Fruit fly (Drosophila melanogaster) whole organism, embryonic: ENCODE results near the gene CG43064.

Source experiments
- B-H1 ChIP-seq: fragments of 200-800 bp; sonication (Bioruptor generic); IDR thresholded peaks from 3 replicates; pipeline ENCODE4 v1.3.6; 2022; ENCODE audit warnings: missing biosample characterization, missing genetic modification characterization
- C15 ChIP-seq: fragments of 200-800 bp; sonication (Bioruptor generic); IDR thresholded peaks from 3 replicates; pipeline ENCODE4 v1.3.6; 2022; ENCODE audit warnings: missing biosample characterization, missing genetic modification characterization
- CG10321 ChIP-seq: fragments of 200-800 bp; sonication (Bioruptor generic); IDR thresholded peaks from 2 replicates; pipeline ENCODE4 v1.3.6; 2022; ENCODE audit warnings: missing biosample characterization, missing genetic modification characterization
- CG11696 ChIP-seq: fragments of 200-800 bp; sonication (Bioruptor generic); IDR thresholded peaks from 2 replicates; pipeline ENCODE4 v1.3.6; 2022; ENCODE audit warnings: missing biosample characterization, missing genetic modification characterization
- CG12299 ChIP-seq: fragments of 200-800 bp; sonication (Bioruptor generic); optimal IDR thresholded peaks from 2 replicates; lab custom pipeline; 2018; ENCODE audit warnings: missing biosample characterization, mild to moderate bottlenecking, missing genetic modification characterization
- CG14667 ChIP-seq: fragments of 200-800 bp; sonication (Bioruptor generic); IDR thresholded peaks from 2 replicates; pipeline ENCODE4 v1.3.6; 2022; ENCODE audit warnings: missing biosample characterization, missing genetic modification characterization
- CG17829 ChIP-seq: fragments of 200-800 bp; optimal IDR thresholded peaks from 2 replicates; lab custom pipeline; 2019; ENCODE audit warnings: missing biosample characterization, mild to moderate bottlenecking, missing genetic modification characterization, moderate library complexity
- CG2116 ChIP-seq: fragments of 200-800 bp; sonication (Bioruptor generic); optimal IDR thresholded peaks from 3 replicates; lab custom pipeline; 2018; ENCODE audit warnings: missing biosample characterization, mild to moderate bottlenecking, missing genetic modification characterization
- CG33213 ChIP-seq: fragments of 200-800 bp; sonication (Bioruptor generic); optimal IDR thresholded peaks from 3 replicates; lab custom pipeline; 2016; ENCODE audit warnings: missing biosample characterization, missing genetic modification characterization
- CG5180 ChIP-seq: fragments of 200-800 bp; sonication (Bioruptor generic); optimal IDR thresholded peaks from 3 replicates; lab custom pipeline; 2017; ENCODE audit warnings: missing biosample characterization, missing genetic modification characterization, mild to moderate bottlenecking, moderate library complexity, missing genetic modification reagents
- CG6683 ChIP-seq: fragments of 200-800 bp; sonication (Bioruptor generic); optimal IDR thresholded peaks from 2 replicates; lab custom pipeline; 2017; ENCODE audit warnings: missing biosample characterization, mild to moderate bottlenecking, missing genetic modification characterization, missing genetic modification reagents
- CG8281 ChIP-seq: fragments of 200-800 bp; sonication (Bioruptor generic); optimal IDR thresholded peaks from 2 replicates; lab custom pipeline; 2018; ENCODE audit warnings: missing biosample characterization, mild to moderate bottlenecking, missing genetic modification characterization, moderate library complexity
- CG8388 ChIP-seq: fragments of 200-800 bp; sonication (Bioruptor generic); optimal IDR thresholded peaks from 2 replicates; lab custom pipeline; 2019; ENCODE audit warnings: missing biosample characterization, mild to moderate bottlenecking, missing genetic modification characterization, moderate library complexity
- CG8924 ChIP-seq: fragments of 200-800 bp; optimal IDR thresholded peaks from 3 replicates; lab custom pipeline; 2019; ENCODE audit warnings: missing biosample characterization, mild to moderate bottlenecking, missing genetic modification characterization, moderate library complexity
- Dek ChIP-seq: fragments of 200-800 bp; sonication (Bioruptor generic); optimal IDR thresholded peaks from 3 replicates; lab custom pipeline; 2019; ENCODE audit warnings: missing biosample characterization, mild to moderate bottlenecking, missing genetic modification characterization, moderate library complexity
- Dref ChIP-seq: fragments of 200-800 bp; sonication (Bioruptor generic); IDR thresholded peaks from 2 replicates; pipeline ENCODE4 v1.3.6; 2022; ENCODE audit warnings: missing biosample characterization, missing genetic modification characterization
- E2f2 ChIP-seq: fragments of 200-800 bp; sonication (Bioruptor generic); IDR thresholded peaks from 2 replicates; pipeline ENCODE4 v1.3.6; 2022; ENCODE audit warnings: missing biosample characterization, missing genetic modification characterization
- Eip74EF ChIP-seq, 2 experiments: fragments of 200-800 bp in 1 of 2; fragments of >200 bp in 1 of 2; sonication (Bioruptor generic) in 1 of 2; optimal IDR thresholded peaks; 2 replicates each; lab custom pipeline; 2017 to 2019; ENCODE audit warnings: missing biosample characterization in 2 of 2, missing genetic modification characterization in 2 of 2, mild to moderate bottlenecking in 1 of 2, moderate library complexity in 1 of 2
- Fer1 ChIP-seq: fragments of 200-800 bp; sonication (Bioruptor generic); optimal IDR thresholded peaks from 2 replicates; lab custom pipeline; 2017; ENCODE audit warnings: missing biosample characterization, mild to moderate bottlenecking, missing genetic modification characterization
- Hmr ChIP-seq: fragments of 200-800 bp; sonication (Bioruptor generic); optimal IDR thresholded peaks from 3 replicates; lab custom pipeline; 2017; ENCODE audit warnings: mild to moderate bottlenecking, missing biosample characterization, missing genetic modification reagents, missing genetic modification characterization
- Hr3 ChIP-seq: fragments of 200-800 bp; sonication (Bioruptor generic); optimal IDR thresholded peaks from 3 replicates; lab custom pipeline; 2016; ENCODE audit warnings: missing biosample characterization, missing genetic modification characterization
- Meics ChIP-seq: fragments of 200-800 bp; sonication (Bioruptor generic); optimal IDR thresholded peaks from 2 replicates; lab custom pipeline; 2017; ENCODE audit warnings: missing biosample characterization, mild to moderate bottlenecking, missing genetic modification characterization
- Mrtf ChIP-seq: fragments of 200-800 bp; sonication (Bioruptor generic); IDR thresholded peaks from 3 replicates; pipeline ENCODE4 v1.3.6; 2022; ENCODE audit warnings: missing biosample characterization, missing genetic modification characterization
- Oaz ChIP-seq: fragments of 200-800 bp; sonication (Bioruptor generic); IDR thresholded peaks from 2 replicates; pipeline ENCODE4 v1.3.6; 2022; ENCODE audit warnings: missing biosample characterization, missing genetic modification characterization
- Stat92E ChIP-seq, 3 experiments: fragments of >200 bp in 2 of 3; fragments of 200-800 bp in 1 of 3; sonication (Bioruptor generic) in 1 of 3; optimal IDR thresholded peaks; 2 replicates each; lab custom pipeline; 2017 to 2019; ENCODE audit warnings: missing biosample characterization in 3 of 3, missing genetic modification characterization in 3 of 3, mild to moderate bottlenecking in 1 of 3, moderate library complexity in 1 of 3
- Usf ChIP-seq: fragments of 200-800 bp; sonication (Bioruptor generic); optimal IDR thresholded peaks from 2 replicates; lab custom pipeline; 2017; ENCODE audit warnings: missing genotype, missing biosample characterization, missing genetic modification characterization
- Vsx1 ChIP-seq: fragments of 200-800 bp; sonication (Bioruptor generic); optimal IDR thresholded peaks from 2 replicates; lab custom pipeline; 2017; ENCODE audit warnings: missing biosample characterization, mild to moderate bottlenecking, missing genetic modification characterization, missing genetic modification reagents
- Xrp1 ChIP-seq: fragments of 200-800 bp; sonication (Bioruptor generic); IDR thresholded peaks from 2 replicates; pipeline ENCODE4 v1.3.6; 2022; ENCODE audit warnings: missing biosample characterization, missing genetic modification characterization
- ase ChIP-seq: fragments of 200-800 bp; sonication (Bioruptor generic); IDR thresholded peaks from 3 replicates; pipeline ENCODE4 v1.3.6; 2022; ENCODE audit warnings: missing biosample characterization, missing genetic modification characterization
- ems ChIP-seq: fragments of 200-800 bp; sonication (Bioruptor generic); optimal IDR thresholded peaks from 3 replicates; lab custom pipeline; 2016; ENCODE audit warnings: missing biosample characterization, missing genetic modification characterization
- hbn ChIP-seq: fragments of 200-800 bp; sonication (Bioruptor generic); IDR thresholded peaks from 2 replicates; pipeline ENCODE4 v1.3.6; 2022; ENCODE audit warnings: missing biosample characterization, missing genetic modification characterization; ENCODE audit not compliant: partially characterized antibody
- hkb ChIP-seq, 2 experiments: fragments of 200-800 bp in 1 of 2; fragments of >200 bp in 1 of 2; sonication (Bioruptor generic) in 1 of 2; IDR thresholded peaks in 1 of 2; optimal IDR thresholded peaks in 1 of 2; 2 replicates each; pipeline versions ENCODE4 v1.3.6 to Lab custom; 2017 to 2022; ENCODE audit warnings: missing biosample characterization in 1 of 2, missing genetic modification characterization in 1 of 2
- mirr ChIP-seq: fragments of 200-800 bp; sonication (Bioruptor generic); optimal IDR thresholded peaks from 3 replicates; lab custom pipeline; 2018; ENCODE audit warnings: missing biosample characterization, mild to moderate bottlenecking, missing genetic modification characterization
- nerfin-1 ChIP-seq: fragments of 200-800 bp; sonication (Bioruptor generic); optimal IDR thresholded peaks from 3 replicates; lab custom pipeline; 2019; ENCODE audit warnings: missing biosample characterization, mild to moderate bottlenecking, missing genetic modification characterization, moderate library complexity
- sisA ChIP-seq: fragments of 200-800 bp; sonication (Bioruptor generic); IDR thresholded peaks from 2 replicates; pipeline ENCODE4 v1.3.6; 2022; ENCODE audit warnings: missing biosample characterization, missing genetic modification characterization
- sna ChIP-seq: fragments of 200-800 bp; sonication (Bioruptor generic); IDR thresholded peaks from 2 replicates; pipeline ENCODE4 v1.3.6; 2022; ENCODE audit warnings: missing biosample characterization, missing genetic modification characterization; ENCODE audit not compliant: partially characterized antibody
- sqz ChIP-seq: fragments of 200-800 bp; sonication (Bioruptor generic); optimal IDR thresholded peaks from 3 replicates; lab custom pipeline; 2018; ENCODE audit warnings: missing biosample characterization, mild to moderate bottlenecking, missing genetic modification characterization
- tgo ChIP-seq: fragments of 200-800 bp; sonication (Bioruptor generic); IDR thresholded peaks from 3 replicates; pipeline ENCODE4 v1.3.6; 2022; ENCODE audit warnings: missing biosample characterization, missing genetic modification characterization
- tin ChIP-seq: fragments of 200-800 bp; sonication (Bioruptor generic); optimal IDR thresholded peaks from 3 replicates; lab custom pipeline; 2016; ENCODE audit warnings: missing biosample characterization, missing genetic modification characterization
- tna ChIP-seq: fragments of 200-800 bp; sonication (Bioruptor generic); IDR thresholded peaks from 2 replicates; pipeline ENCODE4 v1.3.6; 2022; ENCODE audit warnings: missing biosample characterization, missing genetic modification characterization; ENCODE audit not compliant: partially characterized antibody
- trem ChIP-seq: fragments of 200-800 bp; optimal IDR thresholded peaks from 3 replicates; lab custom pipeline; 2019; ENCODE audit warnings: missing biosample characterization, mild to moderate bottlenecking, missing genetic modification characterization, moderate library complexity
- unc-4 ChIP-seq: fragments of 200-800 bp; sonication (Bioruptor generic); IDR thresholded peaks from 2 replicates; pipeline ENCODE4 v1.3.6; 2022; ENCODE audit warnings: missing biosample characterization, missing genetic modification characterization; ENCODE audit not compliant: partially characterized antibody
- zf30C ChIP-seq: fragments of 200-800 bp; sonication (Bioruptor generic); optimal IDR thresholded peaks from 3 replicates; lab custom pipeline; 2018; ENCODE audit warnings: missing biosample characterization, mild to moderate bottlenecking, missing genetic modification characterization
- zfh2 ChIP-seq: fragments of 200-800 bp; sonication (Bioruptor generic); optimal IDR thresholded peaks from 2 replicates; lab custom pipeline; 2016; ENCODE audit warnings: missing biosample characterization, missing genetic modification characterization

The CG43064 gene

DNA sequence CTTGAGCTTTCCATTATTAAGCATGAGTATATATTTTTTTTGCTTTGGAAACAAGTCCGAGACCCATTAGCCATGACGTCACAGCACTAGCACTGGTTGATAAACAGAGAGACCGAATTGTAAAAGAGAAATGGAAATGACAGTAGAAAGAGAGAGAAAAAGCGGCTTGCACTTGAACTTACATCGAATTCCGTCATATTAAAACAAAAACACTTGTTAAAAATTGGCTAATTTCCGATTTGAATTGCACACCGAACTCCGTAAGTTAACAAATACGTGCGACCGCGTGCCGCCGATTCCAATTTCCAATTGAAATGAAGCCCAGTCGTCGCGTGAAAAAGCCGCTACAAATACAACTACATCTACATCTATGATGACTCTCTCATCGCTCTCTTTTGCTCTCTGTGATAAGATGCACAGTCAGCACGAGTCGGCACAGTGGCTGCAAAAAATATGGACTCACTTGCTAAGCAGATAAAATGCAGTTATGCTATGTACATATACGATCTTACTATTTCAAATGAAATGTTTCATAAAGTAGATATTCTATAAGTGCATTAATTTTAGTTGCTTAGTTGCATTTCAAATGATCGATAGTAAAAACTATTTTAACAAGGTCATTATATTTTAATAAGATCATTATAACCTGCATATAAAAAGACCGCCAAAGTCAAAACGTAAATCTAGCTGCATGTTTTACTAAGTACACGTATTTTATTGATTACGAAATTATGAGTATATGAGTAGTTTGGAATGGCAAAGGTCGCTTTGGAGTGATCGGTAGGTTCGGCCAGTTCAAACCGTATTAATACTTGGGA is 16.7 kb downstream of the CG43064 start (continued):
- TF ChIP-seq CG33213 (no peak), hkb (optimal IDR thresholded peaks at IDR 0.05; lab: Kevin White, UChicago) (no peak), hkb (GFP tag; IDR thresholded peaks at IDR 0.05; lab: Robert Waterston, UW) (peak; percentile 44; the same call in 1 of the 2 replicates), Oaz (GFP tag; lab: Robert Waterston, UW) (no peak), Mrtf (GFP tag; lab: Robert Waterston, UW) (no peak), B-H1 (GFP tag; lab: Robert Waterston, UW) (no peak; the same call in 2 of the 3 replicates), Eip74EF (GFP tag; optimal IDR thresholded peaks at IDR 0.05; lab: Kevin White, UChicago) (peak in 1 of 2 experiments; percentile 47), CG11696 (GFP tag; lab: Robert Waterston, UW) (0 out of 2 replicates have a peak, but pooled peaks have one; percentile 11), Stat92E (GFP tag; optimal IDR thresholded peaks at IDR 0.05; lab: Kevin White, UChicago) (peak in 1 of 3 experiments; percentile 36), E2f2 (GFP tag; lab: Robert Waterston, UW) (peak; percentile 32; the same call in 1 of the 2 replicates), Dek (tag; lab: Kevin White, UChicago) (peak; percentile 5), sisA (no peak), zfh2 (peak; percentile 13), CG5180 (no peak), CG10321 (GFP tag; lab: Robert Waterston, UW) (0 out of 2 replicates have a peak, but pooled peaks have one; percentile 22), unc-4 (peak; percentile 23; the same call in 1 of the 2 replicates), CG12299 (tag; lab: Kevin White, UChicago) (no peak), CG17829 (tag; lab: Kevin White, UChicago) (peak; percentile 53), Hmr (GFP tag; lab: Kevin White, UChicago) (peak; percentile 29), Fer1 (GFP tag; lab: Kevin White, UChicago) (no peak), Xrp1 (GFP tag; lab: Robert Waterston, UW) (peak; percentile 64), C15 (GFP tag; lab: Robert Waterston, UW) (no peak), CG6683 (GFP tag; lab: Kevin White, UChicago) (no peak), CG8388 (GFP tag; lab: Kevin White, UChicago) (peak; percentile 100), nerfin-1 (tag; lab: Kevin White, UChicago) (peak; percentile 45), sna (GFP tag; lab: Robert Waterston, UW) (no peak), ase (GFP tag; lab: Robert Waterston, UW) (peak; percentile 55; the same call in 1 of the 3 replicates), hbn (no peak), zf30C (GFP tag; lab: Kevin White, UChicago) (no peak), tin (GFP tag; lab: Kevin White, UChicago) (peak; percentile 4), Hr3 (GFP tag; lab: Kevin White, UChicago) (peak; percentile 10), sqz (GFP tag; lab: Kevin White, UChicago) (peak; percentile 72), Vsx1 (peak; percentile 73), CG8281 (no peak), Usf (GFP tag; lab: Kevin White, UChicago) (no peak), ems (GFP tag; lab: Kevin White, UChicago) (peak; percentile 33), mirr (peak; percentile 54), CG2116 (GFP tag; lab: Kevin White, UChicago) (no peak), Dref (GFP tag; lab: Robert Waterston, UW) (no peak), tna (GFP tag; lab: Robert Waterston, UW) (peak; percentile 13; the same call in 1 of the 2 replicates), Meics (peak; percentile 53), tgo (GFP tag; lab: Robert Waterston, UW) (peak; percentile 44; the same call in 1 of the 3 replicates), trem (tag; lab: Kevin White, UChicago) (peak; percentile 25), CG8924 (tag; lab: Kevin White, UChicago) (peak; percentile 35), CG14667 (no peak)
